Worm (Caenorhabditis elegans): ENCODE measurements around the gene C18F10.2.

The C18F10.2 gene

DNA sequence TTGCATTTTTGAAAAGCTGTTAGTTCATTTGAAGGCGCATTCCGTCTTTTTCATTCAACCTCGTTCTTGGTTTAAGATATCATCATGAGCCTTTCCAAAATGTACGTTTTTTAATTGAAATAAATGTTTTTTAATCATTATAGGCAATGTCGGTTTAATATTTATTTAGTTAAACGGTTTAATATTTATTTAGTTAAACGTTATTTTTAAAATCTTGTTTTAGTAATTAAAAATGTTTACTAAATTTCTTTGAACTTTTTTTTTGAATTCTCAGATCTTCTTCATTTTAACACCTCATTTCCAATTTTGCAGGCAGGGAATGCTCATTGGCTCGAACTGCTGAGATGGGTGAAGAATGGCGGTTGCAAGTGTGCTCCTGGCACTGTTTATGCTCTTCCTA is 36.1 kb downstream of the C18F10.2 start, which contains the start of gene gar-2:
gar-2 (plus strand) TSS at position 301 of the 400 bp plus-strand sequence.
- TF ChIP-seq unc-62 (GFP tag; optimal IDR thresholded peaks at IDR 0.05), result no peak

DNA sequence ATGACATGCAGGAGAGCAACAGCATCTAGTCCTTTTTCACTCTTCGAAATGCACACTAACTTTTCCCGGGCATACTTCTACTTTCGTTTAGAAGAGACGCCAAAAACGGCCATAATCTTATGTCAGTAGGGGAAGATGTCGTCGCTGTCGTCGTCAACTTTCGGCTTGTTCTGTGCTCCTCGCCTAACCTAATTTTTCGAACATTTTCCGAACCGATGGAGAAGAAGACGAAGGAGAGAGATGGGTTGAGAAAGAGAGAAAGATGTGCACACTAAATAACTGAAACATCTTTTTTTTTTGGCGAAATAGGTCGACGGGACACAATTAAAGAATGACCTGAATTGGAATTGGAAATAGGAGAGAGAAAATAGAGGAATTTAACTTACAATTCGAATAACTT is 37.4 kb downstream of the C18F10.2 start:
- TF ChIP-seq unc-62 (GFP tag; optimal IDR thresholded peaks at IDR 0.05), result no peak

DNA sequence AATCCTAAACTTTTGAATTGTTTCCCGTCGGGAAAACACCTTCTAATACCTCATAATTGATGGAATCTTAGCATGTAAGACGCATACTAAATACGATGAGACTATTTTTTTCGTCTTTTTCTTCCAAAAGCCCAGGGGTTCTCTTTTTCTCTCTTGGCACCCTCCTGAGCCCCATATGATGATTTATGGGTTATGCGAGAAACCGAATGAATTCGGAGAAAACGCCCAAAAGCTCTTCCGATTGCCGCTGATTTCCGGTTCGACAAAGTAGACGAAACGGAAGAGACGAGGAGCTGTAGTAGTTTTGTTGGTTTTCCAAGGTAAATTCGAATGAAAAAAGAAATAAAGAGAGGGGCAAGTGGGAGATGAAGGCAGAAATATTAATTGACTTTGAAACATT is 38.5 kb downstream of the C18F10.2 start:
- TF ChIP-seq unc-62 (GFP tag; optimal IDR thresholded peaks at IDR 0.05), result no peak

DNA sequence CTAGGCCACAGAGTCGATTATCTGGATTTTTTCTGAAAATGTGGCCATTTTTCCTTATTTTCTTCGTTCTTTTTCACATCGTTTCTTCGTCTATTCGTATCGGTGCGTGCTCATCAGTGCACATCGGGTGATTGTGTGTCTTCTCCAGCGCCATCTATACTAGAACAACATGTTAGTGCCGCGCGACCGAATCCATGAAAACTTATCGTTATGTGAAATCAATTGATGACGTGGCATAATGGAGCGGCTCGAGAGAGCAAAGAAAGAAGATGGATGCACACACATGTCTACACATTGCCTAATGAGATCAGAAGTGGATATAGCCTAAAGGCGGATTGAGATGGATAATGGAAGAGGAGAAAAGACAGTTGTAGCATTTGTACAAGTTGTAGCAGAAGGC is 39.3 kb downstream of the C18F10.2 start:
- TF ChIP-seq unc-62 (GFP tag; optimal IDR thresholded peaks at IDR 0.05), result no peak

DNA sequence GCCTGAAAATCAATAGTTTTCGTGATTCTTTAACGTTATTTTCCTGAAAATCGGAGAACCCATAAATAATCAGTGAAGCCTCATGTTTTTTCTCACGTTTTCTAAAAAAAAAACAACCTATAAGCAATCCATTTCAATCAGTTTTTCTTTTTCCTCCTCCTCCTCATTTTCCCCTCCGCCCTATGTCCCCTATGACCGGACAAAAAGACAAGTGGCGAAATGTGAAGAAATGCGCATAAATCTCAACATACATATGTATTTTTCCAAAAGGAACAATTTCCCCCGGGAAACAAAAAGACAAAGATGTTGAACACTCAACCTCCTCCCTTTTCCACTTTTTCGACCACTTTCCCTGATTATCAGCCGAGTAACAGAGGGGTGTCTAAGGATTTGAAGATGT is 42.5 kb downstream of the C18F10.2 start:
- no peak for TF ChIP-seq unc-62 (GFP tag; optimal IDR thresholded peaks at IDR 0.05)

DNA sequence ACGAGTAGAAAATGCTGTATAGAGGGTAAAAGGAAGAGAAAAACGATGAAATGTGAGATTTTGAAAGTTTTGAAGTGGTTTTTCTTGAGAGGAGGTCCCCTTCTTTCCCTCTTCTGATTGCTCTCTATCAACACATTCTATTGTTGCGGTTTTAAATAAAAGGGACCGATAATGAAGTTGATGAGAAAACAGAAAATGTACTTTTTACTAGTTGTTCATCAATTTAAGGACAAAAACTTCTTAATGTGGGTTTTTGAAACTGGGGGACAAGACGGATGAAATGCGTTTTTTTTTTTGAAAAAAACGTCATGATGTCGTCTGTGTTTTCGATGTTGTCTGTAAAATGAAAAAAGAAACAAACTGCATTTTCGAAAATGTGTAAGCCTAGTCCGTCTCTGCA is 43.8 kb downstream of the C18F10.2 start:
- no peak for TF ChIP-seq unc-62 (GFP tag; optimal IDR thresholded peaks at IDR 0.05)

DNA sequence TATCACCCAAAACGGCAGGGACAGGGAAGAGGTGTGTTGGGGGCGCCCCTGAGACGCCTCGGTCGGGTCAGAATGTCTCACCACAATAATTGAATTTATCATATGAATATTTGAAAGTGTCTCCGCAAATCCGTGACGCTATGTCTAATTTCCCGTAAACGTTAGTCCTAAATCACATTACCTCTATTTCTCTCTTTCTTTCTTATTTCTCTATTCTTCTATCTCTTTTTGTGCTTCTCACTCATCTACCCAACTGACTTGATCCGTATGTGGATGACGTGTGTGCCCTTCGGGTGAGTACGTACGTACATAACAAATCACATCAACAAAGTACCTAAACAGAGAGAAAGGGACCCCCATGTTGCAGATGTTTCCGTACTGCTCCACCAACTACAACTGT is 44.4 kb downstream of the C18F10.2 start:
- TF ChIP-seq unc-62 (GFP tag; optimal IDR thresholded peaks at IDR 0.05), result no peak

DNA sequence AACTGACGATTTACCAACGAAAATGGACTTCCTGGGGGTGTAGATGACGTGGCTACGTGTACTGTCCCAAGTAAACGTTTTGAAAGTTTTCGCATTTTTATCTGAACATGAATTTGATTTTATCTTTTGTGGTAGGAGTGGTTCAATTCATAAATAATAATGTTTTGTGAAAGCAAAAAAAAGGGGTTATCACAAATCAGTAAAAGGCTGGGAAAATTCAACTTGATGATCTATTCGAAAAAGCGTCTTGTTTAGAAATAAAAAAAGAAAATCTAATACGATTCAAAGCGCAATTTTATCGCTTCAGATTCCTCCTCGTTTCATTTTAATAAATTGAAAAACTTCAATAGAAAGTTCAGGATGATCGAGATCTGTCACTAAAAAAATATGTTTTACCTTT is 51.2 kb downstream of the C18F10.2 start, which contains the start of gene C56G2.5:
C56G2.5 (minus strand) TSS at position 101 of the 400 bp plus-strand sequence.
- TF ChIP-seq unc-62 (GFP tag; optimal IDR thresholded peaks at IDR 0.05), result no peak
